Fruit fly (Drosophila melanogaster): Measurements from ENCODE around the gene CG5877.

Gene CG5877

DNA sequence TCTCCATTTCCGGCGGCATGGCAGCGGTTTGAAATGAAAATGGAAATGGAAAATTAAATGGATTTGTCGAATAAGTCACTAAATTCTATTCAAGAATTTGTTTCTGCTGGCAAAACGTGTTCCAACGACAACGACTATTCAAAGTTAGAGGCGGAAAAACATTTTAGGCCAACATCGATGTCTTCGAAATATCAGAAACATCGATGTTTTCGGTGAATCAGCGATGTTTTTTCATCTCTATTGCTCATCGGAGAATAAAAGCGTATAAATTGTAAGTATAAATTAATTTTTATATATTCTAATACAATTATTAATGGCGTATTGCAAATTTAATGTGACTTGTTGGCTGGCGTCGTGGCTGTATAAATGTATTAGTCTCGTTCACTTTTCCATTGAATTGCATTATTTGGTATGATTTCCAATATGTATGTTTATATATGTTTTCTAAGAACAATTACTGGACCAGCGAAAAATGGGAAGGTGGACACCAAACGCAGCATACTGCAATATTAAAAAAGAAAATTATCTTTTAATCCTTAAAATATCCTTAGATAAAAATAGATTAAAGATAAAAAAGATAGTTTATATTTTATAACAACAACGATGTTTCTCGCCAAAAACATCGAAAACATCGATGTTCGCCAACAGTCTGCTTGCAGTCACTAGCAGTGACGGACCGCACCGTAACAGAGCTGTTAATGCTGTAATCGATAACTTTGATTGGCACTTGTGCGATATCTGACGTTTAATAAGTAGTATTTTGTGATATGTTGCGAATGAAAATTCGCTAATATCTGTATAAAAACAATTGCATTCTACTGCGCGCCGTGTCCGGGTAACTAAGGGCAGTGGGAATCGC lies 51.9 kb downstream of the CG5877 start, which contains the start of the genes CG12608 and Prp5 (continued):
- no peak for TF ChIP-seq wek (GFP tag; optimal IDR thresholded peaks at IDR 0.05)
- TF ChIP-seq ato (GFP tag; IDR thresholded peaks at IDR 0.05; ENCODE audit: partially characterized antibody), result peak; percentile 60; the same call in 1 of the 2 replicates
- no peak for TF ChIP-seq Hmr (GFP tag; optimal IDR thresholded peaks at IDR 0.05)
- TF ChIP-seq CG2875 (GFP tag; optimal IDR thresholded peaks at IDR 0.05), result no peak
- TF ChIP-seq CG30403 (GFP tag; optimal IDR thresholded peaks at IDR 0.05), result peak; percentile 9
- peak; percentile 57; the same call in 2 of the 3 replicates for TF ChIP-seq knrl (GFP tag; IDR thresholded peaks at IDR 0.05; ENCODE audit: partially characterized antibody)
- peak; percentile 64 for TF ChIP-seq CG7963 (GFP tag; IDR thresholded peaks at IDR 0.05; ENCODE audit: partially characterized antibody)
- peak; percentile 36 for TF ChIP-seq MESR4 (GFP tag; optimal IDR thresholded peaks at IDR 0.05)
- TF ChIP-seq Bteb2 (GFP tag; optimal IDR thresholded peaks at IDR 0.05), result no peak

Measured in whole organism, embryonic.